Worm (Caenorhabditis elegans) whole organism, L2 larva: ENCODE results near the gene K08D10.11.

Experiments
- blmp-1 ChIP-seq: sonication (generic microtip); optimal IDR thresholded peaks from 2 replicates; lab custom pipeline; 2017; ENCODE audit warnings: missing genetic modification characterization, mild to moderate bottlenecking, missing compliant biosample characterization, antibody characterized with exemption, moderate library complexity; ENCODE audit not compliant: insufficient read depth
- elt-1 ChIP-seq: fragments of 150-350 bp; optimal IDR thresholded peaks from 2 replicates; lab custom pipeline; 2014; ENCODE audit warnings: missing biosample characterization, missing genetic modification characterization
- mdl-1 ChIP-seq, 2 experiments: fragments of 150-350 bp in 1 of 2; sonication (generic microtip) in 1 of 2; optimal IDR thresholded peaks; 2 replicates each; lab custom pipeline; 2017; ENCODE audit warnings: missing biosample characterization in 2 of 2, missing genetic modification characterization in 2 of 2
- nhr-11 ChIP-seq: fragments of 150-350 bp; optimal IDR thresholded peaks from 2 replicates; lab custom pipeline; 2014; ENCODE audit warnings: missing biosample characterization, missing genetic modification characterization
- nhr-129 ChIP-seq: fragments of 150-350 bp; optimal IDR thresholded peaks from 2 replicates; lab custom pipeline; 2014; ENCODE audit warnings: missing biosample characterization, missing genetic modification characterization
- snpc-4 ChIP-seq: fragments of 150-350 bp; optimal IDR thresholded peaks from 2 replicates; lab custom pipeline; 2014; ENCODE audit warnings: missing biosample characterization, missing genetic modification characterization
- zag-1 ChIP-seq: fragments of 150-350 bp; optimal IDR thresholded peaks from 2 replicates; lab custom pipeline; 2014; ENCODE audit warnings: missing biosample characterization, missing genetic modification characterization

DNA sequence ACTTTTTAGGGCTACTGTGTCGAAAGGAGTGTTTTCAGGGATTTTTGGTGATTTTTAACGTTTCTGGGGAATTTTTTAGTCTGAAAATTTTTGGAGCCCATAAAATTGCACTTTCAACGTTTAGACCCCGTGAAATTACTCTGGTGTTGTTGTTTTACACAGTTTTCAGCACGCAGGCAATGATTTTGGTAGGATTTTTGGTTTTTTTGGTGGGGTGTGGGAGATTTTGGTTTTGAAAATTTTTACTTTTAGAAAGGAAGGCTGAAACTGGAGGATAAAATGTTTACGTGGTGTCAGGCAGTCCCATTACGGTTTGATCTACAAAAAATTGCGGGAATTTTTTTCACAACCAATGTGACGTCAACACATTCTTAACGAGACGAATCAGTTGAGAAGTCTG is 32.3 kb upstream of the K08D10.11 start:
- no peak for TF ChIP-seq snpc-4 (tag; lab: Kevin White, UChicago)
- TF ChIP-seq nhr-11 (tag; lab: Kevin White, UChicago), result no peak
- TF ChIP-seq nhr-129 (tag; lab: Kevin White, UChicago), result no peak
- no peak for TF ChIP-seq mdl-1 (tag; optimal IDR thresholded peaks at IDR 0.05; lab: Kevin White, UChicago)
- no peak for TF ChIP-seq elt-1 (tag; lab: Kevin White, UChicago)
- TF ChIP-seq blmp-1 (tag; lab: Kevin White, UChicago), result no peak
- no peak for TF ChIP-seq zag-1 (tag; lab: Kevin White, UChicago)
